Fruit fly (Drosophila melanogaster) whole organism, adult: ENCODE results near the gene CG34461.

Experiments used
- CG14711 ChIP-seq: fragments of 200-800 bp; sonication (Bioruptor generic); optimal IDR thresholded peaks from 2 replicates; lab custom pipeline; 2018; ENCODE audit warnings: missing biosample characterization, mild to moderate bottlenecking, missing genetic modification characterization, moderate library complexity
- CG5204 ChIP-seq: fragments of 200-800 bp; sonication (Bioruptor generic); optimal IDR thresholded peaks from 2 replicates; lab custom pipeline; 2016; ENCODE audit warnings: missing biosample characterization, missing genetic modification characterization
- CG7045 ChIP-seq: fragments of 200-800 bp; sonication (Bioruptor generic); optimal IDR thresholded peaks from 2 replicates; lab custom pipeline; 2017; ENCODE audit warnings: missing biosample characterization, mild to moderate bottlenecking, missing genetic modification characterization
- cnc ChIP-seq, 2 experiments: fragments of >200 bp; optimal IDR thresholded peaks; 2 replicates each; lab custom pipeline; 2017
- kay ChIP-seq: fragments of 200-800 bp; sonication (Bioruptor generic); peaks from one replicate; lab custom pipeline; 2016; ENCODE audit warnings: missing biosample characterization, missing genetic modification characterization, borderline replicate concordance
- pad ChIP-seq: fragments of 200-800 bp; sonication (Bioruptor generic); optimal IDR thresholded peaks from 3 replicates; lab custom pipeline; 2017; ENCODE audit warnings: missing biosample characterization, missing genetic modification characterization, mild to moderate bottlenecking, moderate library complexity, missing genetic modification reagents

- TF ChIP-seq cnc (optimal IDR thresholded peaks at IDR 0.05; lab: Kevin White, UChicago) (no peak), kay (no peak), CG5204 (GFP tag; lab: Kevin White, UChicago) (no peak), CG7045 (GFP tag; lab: Kevin White, UChicago) (no peak), CG14711 (no peak), pad (no peak)
Observed at dm6 chr3L:8297488-8297887, 28.2 kb upstream of the CG34461 start.
